Worm (Caenorhabditis elegans) whole organism, young adult: ENCODE measurements around the gene F32F2.4.

Experiments
- B0035.1 ChIP-seq: sonication (generic microtip); optimal IDR thresholded peaks from 2 replicates; lab custom pipeline; 2016; ENCODE audit warnings: missing genetic modification characterization, mild to moderate bottlenecking, missing compliant biosample characterization, missing genotype, missing genetic modification reagents
- C17E4.6 ChIP-seq: fragments of 200-800 bp; sonication (Bioruptor generic); IDR thresholded peaks from 2 replicates; pipeline ENCODE4 v1.3.6; 2022; ENCODE audit warnings: missing genetic modification reagents, missing genetic modification characterization, missing compliant biosample characterization
- D2030.7 ChIP-seq: fragments of 200-800 bp; sonication (Bioruptor generic); IDR thresholded peaks from 2 replicates; pipeline ENCODE4 v1.3.6; 2022; ENCODE audit warnings: missing genetic modification reagents, missing genetic modification characterization, missing compliant biosample characterization
- F10E7.11 ChIP-seq: sonication (generic microtip); optimal IDR thresholded peaks from 2 replicates; lab custom pipeline; 2017; ENCODE audit warnings: mild to moderate bottlenecking, missing genetic modification characterization, moderate library complexity, missing compliant biosample characterization
- F22D6.2 ChIP-seq: sonication (generic microtip); optimal IDR thresholded peaks from 2 replicates; lab custom pipeline; 2016; ENCODE audit warnings: mild to moderate bottlenecking, missing genetic modification characterization, missing compliant biosample characterization
- F33H1.4 ChIP-seq: fragments of 200-800 bp; sonication (Bioruptor generic); IDR thresholded peaks from 2 replicates; pipeline ENCODE4 v1.3.6; 2022; ENCODE audit warnings: missing genetic modification reagents, missing genetic modification characterization, missing compliant biosample characterization
- F49E8.2 ChIP-seq: sonication (generic microtip); optimal IDR thresholded peaks from 3 replicates; lab custom pipeline; 2017; ENCODE audit warnings: missing genetic modification characterization, mild to moderate bottlenecking, missing compliant biosample characterization, antibody characterized with exemption, moderate library complexity; ENCODE audit not compliant: insufficient read depth
- F57C9.4 ChIP-seq: sonication (generic microtip); optimal IDR thresholded peaks from 2 replicates; lab custom pipeline; 2017; ENCODE audit warnings: mild to moderate bottlenecking, missing genetic modification characterization, missing compliant biosample characterization
- K12H6.12 ChIP-seq: fragments of 200-800 bp; sonication (Bioruptor generic); optimal IDR thresholded peaks from 2 replicates; lab custom pipeline; 2018; ENCODE audit warnings: mild to moderate bottlenecking, missing genetic modification characterization, missing compliant biosample characterization
- T26A5.8 ChIP-seq: sonication (generic microtip); optimal IDR thresholded peaks from 2 replicates; lab custom pipeline; 2016; ENCODE audit warnings: missing genetic modification characterization, missing compliant biosample characterization
- Y95B8A.8 ChIP-seq: fragments of 200-800 bp; sonication (Bioruptor generic); IDR thresholded peaks from 2 replicates; pipeline ENCODE4 v1.3.6; 2022; ENCODE audit warnings: missing genetic modification reagents, missing genetic modification characterization, missing compliant biosample characterization
- akir-1 ChIP-seq: fragments of 200-800 bp; sonication (Bioruptor generic); optimal IDR thresholded peaks from 2 replicates; lab custom pipeline; 2018; ENCODE audit warnings: mild to moderate bottlenecking, missing genetic modification characterization, moderate library complexity, missing compliant biosample characterization
- aptf-3 ChIP-seq: fragments of 200-800 bp; sonication (Bioruptor generic); IDR thresholded peaks from 2 replicates; pipeline ENCODE4 v1.3.6; 2022; ENCODE audit warnings: missing genetic modification characterization, missing compliant biosample characterization
- attf-6 ChIP-seq: fragments of 200-800 bp; sonication (Bioruptor generic); IDR thresholded peaks from 2 replicates; pipeline ENCODE4 v1.3.6; 2022; ENCODE audit warnings: missing genetic modification reagents, missing genetic modification characterization, missing compliant biosample characterization
- bed-2 ChIP-seq: fragments of 200-800 bp; sonication (Bioruptor generic); IDR thresholded peaks from 2 replicates; pipeline ENCODE4 v1.3.6; 2022; ENCODE audit warnings: missing genetic modification reagents, missing genetic modification characterization, missing compliant biosample characterization
- ccch-3 ChIP-seq: fragments of 200-800 bp; sonication (Bioruptor generic); optimal IDR thresholded peaks from 2 replicates; lab custom pipeline; 2018; ENCODE audit warnings: mild to moderate bottlenecking, missing genetic modification characterization, missing compliant biosample characterization
- cebp-2 ChIP-seq: fragments of 200-800 bp; sonication (Bioruptor generic); IDR thresholded peaks from 2 replicates; pipeline ENCODE4 v1.3.6; 2022; ENCODE audit warnings: missing genetic modification characterization, missing compliant biosample characterization
- ceh-40 ChIP-seq: fragments of 200-800 bp; sonication (Bioruptor generic); IDR thresholded peaks from 2 replicates; pipeline ENCODE4 v1.3.6; 2022; ENCODE audit warnings: missing genetic modification characterization, missing compliant biosample characterization
- ceh-58 ChIP-seq: fragments of 200-800 bp; sonication (Bioruptor generic); IDR thresholded peaks from 2 replicates; pipeline ENCODE4 v1.3.6; 2022; ENCODE audit warnings: missing genetic modification characterization, missing compliant biosample characterization
- ceh-91 ChIP-seq: fragments of 200-800 bp; sonication (Bioruptor generic); IDR thresholded peaks from 2 replicates; pipeline ENCODE4 v1.3.6; 2022; ENCODE audit warnings: missing genetic modification reagents, missing genetic modification characterization, missing compliant biosample characterization
- efl-1 ChIP-seq: fragments of 150-350 bp; optimal IDR thresholded peaks from 2 replicates; lab custom pipeline; 2014; ENCODE audit warnings: missing biosample characterization, missing genetic modification reagents, missing genetic modification characterization
- egl-18 ChIP-seq: fragments of 200-800 bp; sonication (Bioruptor generic); IDR thresholded peaks from 2 replicates; pipeline ENCODE4 v1.3.6; 2022; ENCODE audit warnings: missing genetic modification reagents, missing genetic modification characterization, missing compliant biosample characterization
- egl-44 ChIP-seq: fragments of 200-800 bp; sonication (Bioruptor generic); IDR thresholded peaks from 2 replicates; pipeline ENCODE4 v1.3.6; 2022; ENCODE audit warnings: missing genetic modification reagents, missing genetic modification characterization, missing compliant biosample characterization
- ekl-4 ChIP-seq: fragments of 200-800 bp; sonication (Bioruptor generic); IDR thresholded peaks from 2 replicates; pipeline ENCODE4 v1.3.6; 2022; ENCODE audit warnings: missing genetic modification reagents, missing genetic modification characterization, missing compliant biosample characterization
- hsf-1 ChIP-seq: fragments of 200-800 bp; sonication (Bioruptor generic); IDR thresholded peaks from 2 replicates; pipeline ENCODE4 v1.3.6; 2022; ENCODE audit warnings: missing genetic modification reagents, missing genetic modification characterization, missing compliant biosample characterization
- let-526 ChIP-seq: fragments of 200-800 bp; sonication (Bioruptor generic); IDR thresholded peaks from 2 replicates; pipeline ENCODE4 v1.3.6; 2022; ENCODE audit warnings: missing genetic modification reagents, missing genetic modification characterization, missing compliant biosample characterization
- lin-26 ChIP-seq: fragments of 200-800 bp; sonication (Bioruptor generic); IDR thresholded peaks from 2 replicates; pipeline ENCODE4 v1.3.6; 2022; ENCODE audit warnings: missing genetic modification reagents, missing genetic modification characterization, missing compliant biosample characterization
- madf-3 ChIP-seq: fragments of 200-800 bp; sonication (Bioruptor generic); IDR thresholded peaks from 2 replicates; pipeline ENCODE4 v1.3.6; 2022; ENCODE audit warnings: missing genetic modification reagents, missing genetic modification characterization, missing compliant biosample characterization
- madf-6 ChIP-seq: fragments of 200-800 bp; sonication (Bioruptor generic); IDR thresholded peaks from 2 replicates; pipeline ENCODE4 v1.3.6; 2022; ENCODE audit warnings: missing genetic modification reagents, missing genetic modification characterization, missing compliant biosample characterization
- madf-8 ChIP-seq: fragments of 200-800 bp; sonication (Bioruptor generic); conservative IDR thresholded peaks from 2 replicates; pipeline ENCODE4 v1.3.6; 2022; ENCODE audit warnings: missing genetic modification reagents, missing genetic modification characterization, missing compliant biosample characterization
- mes-4 ChIP-seq: sonication (generic microtip); optimal IDR thresholded peaks from 2 replicates; lab custom pipeline; 2016; ENCODE audit warnings: missing genotype, missing genetic modification characterization, missing compliant biosample characterization
- nfya-2 ChIP-seq: fragments of 200-800 bp; sonication (Bioruptor generic); IDR thresholded peaks from 2 replicates; pipeline ENCODE4 v1.3.6; 2022; ENCODE audit warnings: missing genetic modification reagents, missing genetic modification characterization, missing compliant biosample characterization
- nhr-80 ChIP-seq: sonication (generic microtip); optimal IDR thresholded peaks from 2 replicates; lab custom pipeline; 2016; ENCODE audit warnings: missing genetic modification characterization, missing compliant biosample characterization
- pbrm-1 ChIP-seq: fragments of 200-800 bp; sonication (Bioruptor generic); IDR thresholded peaks from 2 replicates; pipeline ENCODE4 v1.3.6; 2022; ENCODE audit warnings: missing genetic modification reagents, missing genetic modification characterization, missing compliant biosample characterization
- rcor-1 ChIP-seq: fragments of 200-800 bp; sonication (Bioruptor generic); IDR thresholded peaks from 2 replicates; pipeline ENCODE4 v1.3.6; 2022; ENCODE audit warnings: missing genetic modification reagents, missing genetic modification characterization, missing compliant biosample characterization
- rec-8 ChIP-seq, 2 experiments: sonication (generic microtip); optimal IDR thresholded peaks; 2 replicates each; lab custom pipeline; 2016; ENCODE audit warnings: mild to moderate bottlenecking in 2 of 2, missing genetic modification characterization in 2 of 2, missing genetic modification reagents in 2 of 2, missing genotype in 2 of 2, missing biosample characterization in 1 of 2, missing compliant biosample characterization in 1 of 2, moderate library complexity in 1 of 2
- snpc-3.4 ChIP-seq: sonication (generic microtip); optimal IDR thresholded peaks from 2 replicates; lab custom pipeline; 2017; ENCODE audit warnings: missing genetic modification characterization, mild to moderate bottlenecking, missing compliant biosample characterization, antibody characterized with exemption, moderate library complexity, missing genotype, missing genetic modification reagents
- somi-1 ChIP-seq: fragments of 200-800 bp; sonication (Bioruptor generic); optimal IDR thresholded peaks from 2 replicates; lab custom pipeline; 2018; ENCODE audit warnings: mild to moderate bottlenecking, missing genetic modification characterization, missing compliant biosample characterization
- tlf-1 ChIP-seq: fragments of 200-800 bp; sonication (Bioruptor generic); optimal IDR thresholded peaks from 2 replicates; lab custom pipeline; 2018; ENCODE audit warnings: mild to moderate bottlenecking, missing genetic modification characterization, missing compliant biosample characterization
- ztf-18 ChIP-seq: sonication (generic microtip); optimal IDR thresholded peaks from 2 replicates; lab custom pipeline; 2016; ENCODE audit warnings: missing genotype, mild to moderate bottlenecking, missing genetic modification characterization, missing compliant biosample characterization
- ztf-25 ChIP-seq: fragments of 200-800 bp; sonication (Bioruptor generic); IDR thresholded peaks from 2 replicates; pipeline ENCODE4 v1.3.6; 2022; ENCODE audit warnings: missing genetic modification reagents, missing genetic modification characterization, missing compliant biosample characterization
- ztf-3 ChIP-seq: fragments of 200-800 bp; sonication (Bioruptor generic); optimal IDR thresholded peaks from 2 replicates; lab custom pipeline; 2018; ENCODE audit warnings: mild to moderate bottlenecking, missing genetic modification characterization, missing compliant biosample characterization

F32F2.4 gene

ce11 chrV:13275959-13276358 lies at the start of gene F32F2.4:
F32F2.4 (plus strand) TSS chrV:13276259.
- no peak for TF ChIP-seq ztf-3 (GFP tag; lab: Kevin White, UChicago)
- no peak for TF ChIP-seq B0035.1 (tag; lab: Kevin White, UChicago)
- no peak for TF ChIP-seq T26A5.8
- TF ChIP-seq snpc-3.4 (tag; lab: Kevin White, UChicago) = no peak
- TF ChIP-seq ztf-18 (tag; lab: Kevin White, UChicago) = no peak
- no peak for TF ChIP-seq nhr-80
- TF ChIP-seq let-526 (GFP tag; lab: Robert Waterston, UW) = no peak
- no peak for TF ChIP-seq ccch-3 (GFP tag; lab: Kevin White, UChicago)
- no peak for TF ChIP-seq F22D6.2 (tag; lab: Kevin White, UChicago)
- TF ChIP-seq akir-1 (GFP tag; lab: Kevin White, UChicago) = no peak
- TF ChIP-seq rec-8 (tag; optimal IDR thresholded peaks at IDR 0.05; lab: Kevin White, UChicago) = no peak
- TF ChIP-seq rcor-1 (GFP tag; lab: Robert Waterston, UW) = no peak
- TF ChIP-seq egl-44 (GFP tag; lab: Robert Waterston, UW) = no peak
- TF ChIP-seq somi-1 = no peak
- no peak for TF ChIP-seq mes-4 (tag; lab: Kevin White, UChicago)
- TF ChIP-seq tlf-1 (GFP tag; lab: Kevin White, UChicago) = no peak
- TF ChIP-seq, all 124 proteins: peak for 0

ce11 chrV:13229538-13229937 lies 46.5 kb upstream of the F32F2.4 start:
- TF ChIP-seq F49E8.2 (tag; lab: Kevin White, UChicago) (no peak), T26A5.8 (no peak)

- TF ChIP-seq efl-1 = no peak
- no peak for TF ChIP-seq F10E7.11 (tag; lab: Kevin White, UChicago)
Measured at ce11 chrV:13235313-13235712, 40.7 kb upstream of the F32F2.4 start.

ce11 chrV:13236507-13236906 lies 39.6 kb upstream of the F32F2.4 start, which contains the start of gene dmd-10:
dmd-10 (minus strand) TSS chrV:13236607.
- TF ChIP-seq F57C9.4 = no peak
- TF ChIP-seq K12H6.12 (tag; lab: Kevin White, UChicago) = no peak
- no peak for TF ChIP-seq B0035.1 (tag; lab: Kevin White, UChicago)
- TF ChIP-seq, all 124 proteins: peak for 0

- peak; percentile 57; the same call in 1 of the 2 replicates for TF ChIP-seq egl-18
- TF ChIP-seq bed-2 (GFP tag; lab: Robert Waterston, UW) = 0 out of 2 replicates have a peak, but pooled peaks have one; percentile 10
- TF ChIP-seq madf-6 (GFP tag; lab: Robert Waterston, UW) = peak; percentile 83
- TF ChIP-seq C17E4.6 = 0 out of 2 replicates have a peak, but pooled peaks have one; percentile 15
- TF ChIP-seq attf-6 (GFP tag; lab: Robert Waterston, UW) = peak; percentile 67
- peak; percentile 44; the same call in 1 of the 2 replicates for TF ChIP-seq F33H1.4 (GFP tag; lab: Robert Waterston, UW)
- TF ChIP-seq rcor-1 (GFP tag; lab: Robert Waterston, UW) = peak; percentile 84
- TF ChIP-seq D2030.7 (GFP tag; lab: Robert Waterston, UW) = peak; percentile 66
- 0 out of 2 replicates have a peak, but pooled peaks have one; percentile 38 for TF ChIP-seq Y95B8A.8 (GFP tag; lab: Robert Waterston, UW)
- TF ChIP-seq madf-8 = 0 out of 2 replicates have a peak, but pooled peaks have one; percentile 32
- TF ChIP-seq cebp-2 (GFP tag; lab: Robert Waterston, UW) = peak; percentile 83; the same call in 1 of the 2 replicates
- TF ChIP-seq lin-26 = peak; percentile 98
- peak; percentile 82; the same call in 1 of the 2 replicates for TF ChIP-seq ceh-40 (GFP tag; lab: Robert Waterston, UW)
- TF ChIP-seq hsf-1 (GFP tag; lab: Robert Waterston, UW) = peak; percentile 63
- peak; percentile 83 for TF ChIP-seq ekl-4 (GFP tag; lab: Robert Waterston, UW)
- TF ChIP-seq madf-3 (GFP tag; lab: Robert Waterston, UW) = peak; percentile 51; the same call in 1 of the 2 replicates
- TF ChIP-seq pbrm-1 (GFP tag; lab: Robert Waterston, UW) = peak; percentile 55
- TF ChIP-seq ztf-25 (GFP tag; lab: Robert Waterston, UW) = peak; percentile 76; the same call in 1 of the 2 replicates
- TF ChIP-seq egl-44 (GFP tag; lab: Robert Waterston, UW) = peak; percentile 92
- TF ChIP-seq aptf-3 (GFP tag; lab: Robert Waterston, UW) = peak; percentile 88; the same call in 1 of the 2 replicates
- peak; percentile 38; the same call in 1 of the 2 replicates for TF ChIP-seq ceh-91 (GFP tag; lab: Robert Waterston, UW)
- 0 out of 2 replicates have a peak, but pooled peaks have one; percentile 88 for TF ChIP-seq ceh-58 (GFP tag; lab: Robert Waterston, UW)
- TF ChIP-seq nfya-2 (GFP tag; lab: Robert Waterston, UW) = 0 out of 2 replicates have a peak, but pooled peaks have one; percentile 30
Measured at ce11 chrV:13239720-13240119, 36.3 kb upstream of the F32F2.4 start.
